Worm (Caenorhabditis elegans) whole organism, late embryonic: ENCODE measurements around the gene R11E3.19.
A peak's percentile ranks its signal among the peaks of the same experiment; 100 is the strongest.

Experiments used
- F13H6.1 ChIP-seq: sonication (generic microtip); optimal IDR thresholded peaks from 2 replicates; lab custom pipeline; 2016; ENCODE audit warnings: missing genetic modification characterization, missing compliant biosample characterization
- T23F11.4 ChIP-seq: fragments of 200-800 bp; sonication (Bioruptor generic); optimal IDR thresholded peaks from 2 replicates; lab custom pipeline; 2018; ENCODE audit warnings: mild to moderate bottlenecking, missing genetic modification characterization, missing compliant biosample characterization
- ama-1 ChIP-seq: fragments of 150-350 bp; optimal IDR thresholded peaks from 2 replicates; lab custom pipeline; 2014
- ceh-2 ChIP-seq: sonication (generic microtip); optimal IDR thresholded peaks from 2 replicates; lab custom pipeline; 2016; ENCODE audit warnings: missing genotype, missing genetic modification characterization, missing compliant biosample characterization
- ceh-30 ChIP-seq: fragments of 150-350 bp; optimal IDR thresholded peaks from 2 replicates; lab custom pipeline; 2014; ENCODE audit warnings: missing biosample characterization, missing genetic modification characterization
- fkh-10 ChIP-seq: fragments of 150-350 bp; optimal IDR thresholded peaks from 2 replicates; lab custom pipeline; 2014; ENCODE audit warnings: missing biosample characterization, missing genetic modification reagents, missing genetic modification characterization
- hlh-15 ChIP-seq: sonication (generic microtip); optimal IDR thresholded peaks from 2 replicates; lab custom pipeline; 2016; ENCODE audit warnings: missing genetic modification characterization, missing compliant biosample characterization
- npax-4 ChIP-seq: sonication (generic microtip); optimal IDR thresholded peaks from 2 replicates; lab custom pipeline; 2016; ENCODE audit warnings: missing genetic modification characterization, missing compliant biosample characterization
- odd-2 ChIP-seq: sonication (generic microtip); optimal IDR thresholded peaks from 2 replicates; lab custom pipeline; 2017; ENCODE audit warnings: antibody characterized with exemption, mild to moderate bottlenecking, missing genetic modification characterization, missing compliant biosample characterization
- pax-1 ChIP-seq: fragments of 150-350 bp; optimal IDR thresholded peaks from 2 replicates; lab custom pipeline; 2014; ENCODE audit warnings: missing biosample characterization, missing genetic modification characterization
- pha-4 ChIP-seq: fragments of 150-350 bp; optimal IDR thresholded peaks from 2 replicates; lab custom pipeline; 2018; ENCODE audit warnings: missing biosample characterization, missing genetic modification reagents, missing genetic modification characterization
- pqm-1 ChIP-seq: sonication (generic microtip); optimal IDR thresholded peaks from 2 replicates; lab custom pipeline; 2016; ENCODE audit warnings: missing genetic modification characterization, missing compliant biosample characterization

DNA sequence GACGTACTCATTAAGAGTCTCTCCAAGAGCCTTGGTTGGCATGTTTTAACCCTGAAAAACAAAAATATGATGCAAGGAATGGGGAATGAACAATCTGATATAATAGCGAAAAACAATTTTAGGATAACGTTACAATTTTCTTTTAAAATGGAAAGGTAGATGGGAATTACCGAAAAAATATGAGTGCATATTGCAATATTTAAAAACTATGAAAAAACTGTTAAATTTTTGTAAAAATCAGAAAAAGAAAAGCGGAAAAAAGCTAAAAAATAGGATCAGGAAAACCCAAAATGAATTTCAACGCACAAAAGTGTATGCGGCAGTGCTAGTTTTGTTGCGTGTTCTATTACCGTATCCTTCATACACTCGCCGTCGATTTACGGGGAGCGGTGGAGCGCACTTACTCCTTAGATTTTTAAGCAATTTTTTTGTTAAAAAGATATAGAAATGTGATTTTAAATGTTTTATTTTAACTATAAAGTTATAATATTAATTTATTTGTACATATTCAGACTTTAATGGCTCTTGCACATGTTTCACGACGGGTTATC lies 26.1 kb downstream of the R11E3.19 start, which contains the start of the genes rpl-20 and Y17G9B.5:
- TF ChIP-seq odd-2 (tag; lab: Kevin White, UChicago) (no peak), pqm-1 (tag; lab: Kevin White, UChicago) (peak; percentile 81), ceh-2 (tag; lab: Kevin White, UChicago) (peak; percentile 63), F13H6.1 (tag; lab: Kevin White, UChicago) (peak; percentile 78), ama-1 (lab: Kevin White, UChicago) (no peak), fkh-10 (GFP tag; lab: Kevin White, UChicago) (peak; percentile 92), T23F11.4 (peak; percentile 79), hlh-15 (tag; lab: Kevin White, UChicago) (peak; percentile 51), npax-4 (no peak), pax-1 (tag; lab: Kevin White, UChicago) (peak; percentile 85), pha-4 (no peak), ceh-30 (tag; lab: Kevin White, UChicago) (peak; percentile 99)
